Worm (Caenorhabditis elegans) whole organism, early embryonic: ENCODE data around the gene nsph-4.3.
"Not testable (repeated sequence)": the region's sequence is repeated elsewhere in the genome, so short reads cannot be mapped to it uniquely, and the experiment has no call there.

Experiments used
- B0310.2 ChIP-seq: sonication (generic microtip); optimal IDR thresholded peaks from 2 replicates; lab custom pipeline; 2016; ENCODE audit warnings: mild to moderate bottlenecking, missing genetic modification characterization, missing compliant biosample characterization
- F13C5.2 ChIP-seq: sonication (generic microtip); optimal IDR thresholded peaks from 2 replicates; lab custom pipeline; 2017; ENCODE audit warnings: mild to moderate bottlenecking, missing genetic modification characterization, inconsistent platforms, missing compliant biosample characterization
- aly-1 ChIP-seq: sonication (generic microtip); optimal IDR thresholded peaks from 2 replicates; lab custom pipeline; 2016; ENCODE audit warnings: missing genetic modification characterization, missing compliant biosample characterization
- ama-1 ChIP-seq: fragments of 150-350 bp; optimal IDR thresholded peaks from 2 replicates; lab custom pipeline; 2014
- ceh-13 ChIP-seq: fragments of 200-800 bp; sonication (Bioruptor generic); optimal IDR thresholded peaks from 2 replicates; lab custom pipeline; 2018; ENCODE audit warnings: mild to moderate bottlenecking, missing genetic modification characterization, missing compliant biosample characterization
- ceh-36 ChIP-seq: sonication (generic microtip); optimal IDR thresholded peaks from 2 replicates; lab custom pipeline; 2016; ENCODE audit warnings: missing genetic modification characterization, inconsistent platforms, missing compliant biosample characterization
- ets-7 ChIP-seq: sonication (generic microtip); optimal IDR thresholded peaks from 2 replicates; lab custom pipeline; 2016; ENCODE audit warnings: missing genotype, missing genetic modification characterization, missing compliant biosample characterization
- flt-1 ChIP-seq: fragments of 200-800 bp; sonication (Bioruptor generic); IDR thresholded peaks from 2 replicates; pipeline ENCODE4 v1.3.6; 2022; ENCODE audit warnings: missing genetic modification characterization, missing compliant biosample characterization
- hmbx-1 ChIP-seq: sonication (generic microtip); optimal IDR thresholded peaks from 2 replicates; lab custom pipeline; 2016; ENCODE audit warnings: mild to moderate bottlenecking, missing genetic modification characterization, missing compliant biosample characterization
- hmg-4 ChIP-seq: fragments of 200-800 bp; sonication (Bioruptor generic); optimal IDR thresholded peaks from 2 replicates; lab custom pipeline; 2018; ENCODE audit warnings: mild to moderate bottlenecking, missing genetic modification characterization, missing compliant biosample characterization
- hnd-1 ChIP-seq: sonication (generic microtip); optimal IDR thresholded peaks from 2 replicates; lab custom pipeline; 2016; ENCODE audit warnings: missing genetic modification characterization, missing compliant biosample characterization
- pes-1 ChIP-seq: fragments of 200-800 bp; sonication (Bioruptor generic); IDR thresholded peaks from 2 replicates; pipeline ENCODE4 v1.3.6; 2022; ENCODE audit warnings: missing genetic modification reagents, missing genetic modification characterization, missing compliant biosample characterization
- scrt-1 ChIP-seq: fragments of 200-800 bp; sonication (Bioruptor generic); IDR thresholded peaks from 2 replicates; pipeline ENCODE4 v1.3.6; 2022; ENCODE audit warnings: missing genetic modification characterization, missing compliant biosample characterization
- sea-1 ChIP-seq: fragments of 200-800 bp; sonication (Bioruptor generic); conservative IDR thresholded peaks from 2 replicates; pipeline ENCODE4 v1.3.6; 2022; ENCODE audit warnings: missing genetic modification characterization, missing compliant biosample characterization
- tbx-11 ChIP-seq: fragments of 200-800 bp; sonication (Bioruptor generic); IDR thresholded peaks from 2 replicates; pipeline ENCODE4 v1.3.6; 2022; ENCODE audit warnings: missing genetic modification characterization, missing compliant biosample characterization
- tbx-37 ChIP-seq: fragments of 200-800 bp; sonication (Bioruptor generic); conservative IDR thresholded peaks from 2 replicates; pipeline ENCODE4 v1.3.6; 2022; ENCODE audit warnings: missing genetic modification reagents, missing genetic modification characterization, missing compliant biosample characterization
- tra-4 ChIP-seq: sonication (generic microtip); optimal IDR thresholded peaks from 2 replicates; lab custom pipeline; 2017; ENCODE audit warnings: missing genetic modification characterization, missing compliant biosample characterization

Gene nsph-4.3

DNA sequence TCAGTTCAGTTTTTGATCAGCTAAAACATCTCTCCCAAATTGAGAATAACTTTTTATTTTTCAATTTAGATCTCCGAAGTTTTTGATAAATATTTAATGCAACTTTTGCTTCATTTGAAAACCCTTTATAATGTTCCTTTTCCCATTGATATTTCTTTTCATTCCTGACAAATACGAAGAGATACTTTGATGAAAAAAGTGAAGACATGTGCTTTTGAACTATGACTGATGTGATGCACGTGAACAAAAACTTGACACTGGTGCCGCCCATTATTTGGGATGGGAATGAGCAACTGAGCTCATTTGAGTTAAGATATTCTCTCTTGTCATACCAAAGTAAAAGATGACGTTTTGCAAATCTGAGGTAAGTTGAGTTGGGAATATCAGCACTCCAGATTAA, 7.2 kb upstream of the nsph-4.3 start, which contains the start of gene T04A6.1:
T04A6.1 (plus strand) TSS at position 301 of the 400 bp plus-strand sequence.
- TF ChIP-seq aly-1 (tag; lab: Kevin White, UChicago) (no peak), hmbx-1 (tag; lab: Kevin White, UChicago) (no peak), scrt-1 (GFP tag; lab: Robert Waterston, UW) (no peak), B0310.2 (tag; lab: Kevin White, UChicago) (no peak), F13C5.2 (no peak), pes-1 (GFP tag; lab: Robert Waterston, UW) (no peak), tbx-37 (no peak), ets-7 (tag; lab: Kevin White, UChicago) (no peak), sea-1 (GFP tag; lab: Robert Waterston, UW) (no peak), hmg-4 (GFP tag; lab: Kevin White, UChicago) (no peak), ceh-36 (tag; lab: Kevin White, UChicago) (no peak), ama-1 (lab: Kevin White, UChicago) (no peak)

DNA sequence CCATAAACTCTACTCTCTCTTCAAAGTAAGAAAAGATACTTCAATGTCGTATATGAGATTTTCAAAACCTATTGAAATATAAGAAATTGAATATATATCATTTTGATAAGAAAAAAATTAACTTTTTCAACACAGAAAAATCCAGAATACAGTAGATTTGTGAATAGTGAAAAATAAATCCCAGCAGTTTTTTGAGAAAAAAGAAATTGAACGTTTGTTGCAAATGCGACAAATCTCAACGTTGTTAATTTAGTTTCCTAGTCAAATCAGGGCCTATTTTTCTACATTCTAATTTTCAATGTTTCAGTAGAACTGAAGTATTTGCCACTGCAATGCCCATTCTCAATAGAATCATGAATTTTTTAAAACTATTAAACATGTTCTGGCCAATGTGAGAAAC, 5.5 kb upstream of the nsph-4.3 start, which contains the start of gene T04A6.2:
T04A6.2 (plus strand) TSS at position 301 of the 400 bp plus-strand sequence.
- no peak for TF ChIP-seq tbx-37
- TF ChIP-seq tbx-11 (GFP tag; lab: Robert Waterston, UW) = no peak
- no peak for TF ChIP-seq pes-1 (GFP tag; lab: Robert Waterston, UW)
- no peak for TF ChIP-seq tra-4 (tag; lab: Kevin White, UChicago)
- no peak for TF ChIP-seq scrt-1 (GFP tag; lab: Robert Waterston, UW)
- TF ChIP-seq flt-1 (GFP tag; lab: Robert Waterston, UW) = no peak
- TF ChIP-seq hmg-4 (GFP tag; lab: Kevin White, UChicago) = no peak
- no peak for TF ChIP-seq sea-1 (GFP tag; lab: Robert Waterston, UW)
- no peak for TF ChIP-seq hmbx-1 (tag; lab: Kevin White, UChicago)
- no peak for TF ChIP-seq F13C5.2
- TF ChIP-seq ets-7 (tag; lab: Kevin White, UChicago) = no peak
- no peak for TF ChIP-seq B0310.2 (tag; lab: Kevin White, UChicago)

DNA sequence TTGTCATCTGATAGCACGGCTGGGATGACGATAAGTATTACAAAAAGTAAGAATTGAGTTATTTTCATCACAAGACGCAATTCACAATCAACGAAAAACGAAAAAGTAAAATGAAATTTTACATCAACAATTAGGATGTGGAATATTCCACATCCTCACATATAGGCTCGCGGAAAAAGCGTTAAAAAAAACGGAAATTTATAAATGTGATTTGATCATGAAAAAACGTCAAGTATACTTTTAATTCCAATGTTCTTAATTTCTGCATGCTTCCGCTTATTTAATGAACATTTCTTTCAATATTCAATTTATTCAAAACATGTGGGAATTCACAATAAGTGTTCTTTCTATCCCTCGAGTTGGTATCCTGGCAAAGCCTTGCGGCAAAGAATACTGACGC, 845 bp downstream of the nsph-4.3 start, which contains the start of gene T04A6.3:
T04A6.3 (minus strand) TSS at position 101 of the 400 bp plus-strand sequence.
- no peak for TF ChIP-seq hmg-4 (GFP tag; lab: Kevin White, UChicago)
- no peak for TF ChIP-seq tbx-37
- TF ChIP-seq sea-1 (GFP tag; lab: Robert Waterston, UW) = no peak
- TF ChIP-seq hmbx-1 (tag; lab: Kevin White, UChicago) = no peak
- TF ChIP-seq flt-1 (GFP tag; lab: Robert Waterston, UW) = no peak
- no peak for TF ChIP-seq ama-1 (lab: Kevin White, UChicago)
- TF ChIP-seq hnd-1 (tag; lab: Kevin White, UChicago) = no peak
- TF ChIP-seq F13C5.2 = no peak
- TF ChIP-seq ceh-13 = no peak
- TF ChIP-seq ets-7 (tag; lab: Kevin White, UChicago) = no peak
- TF ChIP-seq tra-4 (tag; lab: Kevin White, UChicago) = no peak
- no peak for TF ChIP-seq B0310.2 (tag; lab: Kevin White, UChicago)
- TF ChIP-seq aly-1 (tag; lab: Kevin White, UChicago) = no peak
- TF ChIP-seq pes-1 (GFP tag; lab: Robert Waterston, UW) = no peak
- TF ChIP-seq ceh-36 (tag; lab: Kevin White, UChicago) = no peak
- no peak for TF ChIP-seq tbx-11 (GFP tag; lab: Robert Waterston, UW)
- TF ChIP-seq scrt-1 (GFP tag; lab: Robert Waterston, UW) = no peak

DNA sequence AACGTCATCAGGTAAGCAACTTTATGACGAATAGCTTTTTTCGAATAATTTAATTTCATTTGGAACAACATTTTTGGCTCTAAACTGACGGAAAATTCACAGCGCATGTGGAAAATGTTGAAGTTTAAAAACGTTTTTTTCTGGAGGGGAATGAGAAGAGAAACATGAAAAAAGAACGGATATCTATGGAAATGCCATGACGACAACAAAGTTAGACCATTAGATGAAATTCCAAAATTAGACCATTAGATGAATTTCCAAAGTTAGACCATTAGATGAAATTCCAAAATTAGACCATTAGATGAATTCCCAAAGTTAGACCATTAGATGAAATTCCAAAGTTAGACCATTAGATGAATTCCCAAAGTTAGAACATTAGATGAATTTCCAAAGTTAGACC, 14.6 kb downstream of the nsph-4.3 start, which contains the start of gene Y80D4G.2:
Y80D4G.2 (minus strand) TSS at position 101 of the 400 bp plus-strand sequence.
- not testable (repeated sequence) for TF ChIP-seq flt-1 (GFP tag; lab: Robert Waterston, UW); F13C5.2; hmg-4 (GFP tag; lab: Kevin White, UChicago)

DNA sequence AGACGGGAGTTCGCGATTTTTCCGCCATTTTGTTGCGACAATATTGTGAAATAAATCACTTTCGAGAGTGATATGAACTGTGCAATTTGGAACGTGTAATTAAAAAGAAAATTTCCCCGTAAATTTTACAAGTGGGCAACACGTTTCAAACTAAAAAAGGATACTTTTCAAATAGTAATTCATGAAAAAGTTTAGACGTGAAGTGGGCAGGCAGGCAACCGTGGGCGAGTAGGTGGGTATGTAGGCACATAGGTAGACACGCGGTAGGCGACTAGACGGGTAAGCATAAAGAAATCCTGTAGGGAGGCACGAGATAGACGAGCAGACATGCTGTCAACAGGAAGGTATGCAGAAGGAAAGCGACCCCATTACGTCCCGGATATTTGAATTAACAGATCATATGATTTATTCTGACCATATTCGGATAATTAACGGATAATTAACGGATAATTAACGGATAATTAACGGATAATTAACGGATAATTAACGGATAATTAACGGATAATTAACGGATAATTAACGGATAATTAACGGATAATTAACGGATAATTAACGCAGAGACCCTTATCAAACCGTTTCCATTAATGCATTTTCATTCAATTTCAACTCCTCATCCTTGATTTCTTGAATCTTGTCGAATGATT, 15.7 kb downstream of the nsph-4.3 start, which contains the start of gene R13A5.11:
R13A5.11 (minus strand) TSS at position 51 of the 644 bp plus-strand sequence.
- no peak for TF ChIP-seq tbx-37
- no peak for TF ChIP-seq ama-1 (lab: Kevin White, UChicago)
- TF ChIP-seq hnd-1 (tag; lab: Kevin White, UChicago) = no peak
- TF ChIP-seq ceh-36 (tag; lab: Kevin White, UChicago) = no peak
- TF ChIP-seq hmbx-1 (tag; lab: Kevin White, UChicago) = no peak
- TF ChIP-seq scrt-1 (GFP tag; lab: Robert Waterston, UW) = no peak
- no peak for TF ChIP-seq pes-1 (GFP tag; lab: Robert Waterston, UW)
- TF ChIP-seq ets-7 (tag; lab: Kevin White, UChicago) = no peak
- no peak for TF ChIP-seq F13C5.2
- TF ChIP-seq hmg-4 (GFP tag; lab: Kevin White, UChicago) = no peak

DNA sequence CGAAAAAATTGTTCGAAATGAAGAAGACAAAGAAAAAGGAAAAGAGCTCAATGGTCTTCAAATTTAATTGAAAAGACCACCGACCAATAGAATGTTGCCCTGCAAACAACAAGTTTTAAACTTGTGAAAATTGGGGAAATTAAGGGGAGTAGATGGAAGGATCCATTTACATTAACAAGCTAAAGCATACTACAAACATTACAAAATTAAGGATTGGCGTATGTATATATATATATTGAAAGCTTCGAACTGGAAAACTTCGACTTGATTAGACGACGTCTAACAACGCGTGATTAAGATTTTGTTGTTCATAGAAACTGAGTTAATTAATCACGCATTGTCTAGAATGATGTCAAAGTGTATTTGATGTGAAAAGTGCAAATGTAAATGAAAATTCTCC, 20.9 kb downstream of the nsph-4.3 start, which contains the start of gene R13A5.15:
R13A5.15 (minus strand) TSS at position 101 of the 400 bp plus-strand sequence.
- TF ChIP-seq flt-1 (GFP tag; lab: Robert Waterston, UW) (no peak), ets-7 (tag; lab: Kevin White, UChicago) (no peak), hmbx-1 (tag; lab: Kevin White, UChicago) (no peak), B0310.2 (tag; lab: Kevin White, UChicago) (no peak), sea-1 (GFP tag; lab: Robert Waterston, UW) (no peak), tbx-37 (no peak), scrt-1 (GFP tag; lab: Robert Waterston, UW) (no peak), ceh-13 (no peak)

DNA sequence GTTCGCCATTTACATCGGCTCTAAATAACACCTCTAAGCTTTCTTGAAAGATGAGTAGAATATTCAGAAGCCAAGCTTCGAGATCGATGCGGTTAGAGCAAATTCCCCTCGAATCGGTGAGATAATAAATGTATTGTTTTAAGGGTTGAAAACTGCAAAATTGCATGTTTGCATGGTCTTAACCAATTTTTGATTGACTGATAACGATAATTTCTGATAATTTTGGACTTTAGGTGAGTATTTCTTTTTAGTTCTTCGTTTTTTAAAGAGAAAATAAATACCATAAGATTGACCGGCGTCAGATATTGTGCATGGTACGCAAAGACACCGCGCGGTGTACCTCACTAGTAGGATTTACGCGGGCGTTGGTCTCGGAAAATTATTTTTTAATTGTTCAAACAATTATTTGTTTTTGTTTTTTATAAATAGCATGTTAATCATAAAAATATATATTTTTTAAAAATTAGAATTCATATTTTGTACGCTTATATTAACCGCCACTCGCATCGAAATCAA, 24.9 kb downstream of the nsph-4.3 start, which contains the start of gene cup-5:
cup-5 (plus strand) TSS at position 51 of the 516 bp plus-strand sequence.
- TF ChIP-seq ets-7 (tag; lab: Kevin White, UChicago) (no peak), ceh-13 (no peak), sea-1 (GFP tag; lab: Robert Waterston, UW) (no peak), tbx-37 (no peak)
